Fruit fly (Drosophila melanogaster) whole organism, embryonic: ENCODE results near the gene CG14915.

Experiments used
- Atf-2 ChIP-seq: fragments of 200-800 bp; sonication (Bioruptor generic); optimal IDR thresholded peaks from 2 replicates; lab custom pipeline; 2016; ENCODE audit warnings: missing biosample characterization, missing genetic modification characterization
- Atf6 ChIP-seq: fragments of 200-800 bp; sonication (Bioruptor generic); IDR thresholded peaks from 2 replicates; pipeline ENCODE4 v1.3.6; 2022; ENCODE audit warnings: missing biosample characterization, missing genetic modification characterization
- Bgb ChIP-seq: fragments of 200-800 bp; sonication (Bioruptor generic); IDR thresholded peaks from 2 replicates; pipeline ENCODE4 v1.3.6; 2022; ENCODE audit warnings: missing biosample characterization, missing genetic modification characterization; ENCODE audit not compliant: partially characterized antibody
- CG10543 ChIP-seq: fragments of 200-800 bp; sonication (Bioruptor generic); optimal IDR thresholded peaks from 3 replicates; lab custom pipeline; 2017; ENCODE audit warnings: missing biosample characterization, mild to moderate bottlenecking, missing genetic modification characterization, moderate library complexity
- CG13894 ChIP-seq: fragments of 200-800 bp; sonication (Bioruptor generic); optimal IDR thresholded peaks from 3 replicates; lab custom pipeline; 2018; ENCODE audit warnings: missing biosample characterization, mild to moderate bottlenecking, missing genetic modification characterization, moderate library complexity
- CG14667 ChIP-seq: fragments of 200-800 bp; sonication (Bioruptor generic); IDR thresholded peaks from 2 replicates; pipeline ENCODE4 v1.3.6; 2022; ENCODE audit warnings: missing biosample characterization, missing genetic modification characterization
- CG2120 ChIP-seq: fragments of 200-800 bp; sonication (Bioruptor generic); optimal IDR thresholded peaks from 3 replicates; lab custom pipeline; 2016; ENCODE audit warnings: missing biosample characterization, missing genetic modification characterization
- CG2199 ChIP-seq: fragments of 200-800 bp; sonication (Bioruptor generic); IDR thresholded peaks from 3 replicates; pipeline ENCODE4 v1.3.6; 2022; ENCODE audit warnings: missing biosample characterization, missing genetic modification characterization
- CG31224 ChIP-seq: fragments of 200-800 bp; sonication (Bioruptor generic); IDR thresholded peaks from 2 replicates; pipeline ENCODE4 v1.3.6; 2022; ENCODE audit warnings: missing biosample characterization, missing genetic modification characterization
- CG3163 ChIP-seq: fragments of 200-800 bp; sonication (Bioruptor generic); optimal IDR thresholded peaks from 3 replicates; lab custom pipeline; 2016; ENCODE audit warnings: missing biosample characterization, missing genetic modification characterization
- CG4617 ChIP-seq: fragments of 200-800 bp; sonication (Bioruptor generic); optimal IDR thresholded peaks from 3 replicates; lab custom pipeline; 2016; ENCODE audit warnings: missing biosample characterization, missing genetic modification characterization, borderline replicate concordance
- CG5245 ChIP-seq: fragments of 200-800 bp; sonication (Bioruptor generic); optimal IDR thresholded peaks from 3 replicates; lab custom pipeline; 2016; ENCODE audit warnings: missing biosample characterization, missing genetic modification characterization
- CG6765 ChIP-seq: fragments of 200-800 bp; sonication (Bioruptor generic); optimal IDR thresholded peaks from 3 replicates; lab custom pipeline; 2017; ENCODE audit warnings: missing biosample characterization, mild to moderate bottlenecking, missing genetic modification characterization
- CG7556 ChIP-seq: fragments of 200-800 bp; sonication (Bioruptor generic); optimal IDR thresholded peaks from 2 replicates; lab custom pipeline; 2017; ENCODE audit warnings: missing biosample characterization, mild to moderate bottlenecking, missing genetic modification characterization
- CG8089 ChIP-seq: fragments of 200-800 bp; sonication (Bioruptor generic); optimal IDR thresholded peaks from 3 replicates; lab custom pipeline; 2016; ENCODE audit warnings: missing biosample characterization, missing genetic modification characterization
- CG8290 ChIP-seq, 3 experiments: fragments of 200-800 bp; sonication (Bioruptor generic); optimal IDR thresholded peaks; 2 replicates each; lab custom pipeline; 2016 to 2019; ENCODE audit warnings: missing biosample characterization in 3 of 3, missing genetic modification characterization in 3 of 3, mild to moderate bottlenecking in 2 of 3, moderate library complexity in 1 of 3
- CG8359 ChIP-seq: fragments of 200-800 bp; sonication (Bioruptor generic); optimal IDR thresholded peaks from 2 replicates; lab custom pipeline; 2017; ENCODE audit warnings: missing biosample characterization, mild to moderate bottlenecking, missing genetic modification characterization, borderline replicate concordance
- CG9932 ChIP-seq: fragments of 200-800 bp; sonication (Bioruptor generic); IDR thresholded peaks from 2 replicates; pipeline ENCODE4 v1.3.6; 2022; ENCODE audit warnings: missing biosample characterization, missing genetic modification characterization
- Camta ChIP-seq: fragments of 200-800 bp; sonication (Bioruptor generic); optimal IDR thresholded peaks from 2 replicates; lab custom pipeline; 2016; ENCODE audit warnings: missing biosample characterization, missing genetic modification characterization
- CrebB ChIP-seq: fragments of 200-800 bp; sonication (Bioruptor generic); optimal IDR thresholded peaks from 3 replicates; lab custom pipeline; 2018; ENCODE audit warnings: missing biosample characterization, mild to moderate bottlenecking, missing genetic modification characterization
- Drgx ChIP-seq: fragments of 200-800 bp; sonication (Bioruptor generic); IDR thresholded peaks from 2 replicates; pipeline ENCODE4 v1.3.6; 2022; ENCODE audit warnings: missing biosample characterization, missing genetic modification characterization
- Hey ChIP-seq: fragments of 200-800 bp; sonication (Bioruptor generic); optimal IDR thresholded peaks from 3 replicates; lab custom pipeline; 2018; ENCODE audit warnings: missing biosample characterization, mild to moderate bottlenecking, missing genetic modification characterization
- Hr78 ChIP-seq, 2 experiments: fragments of 200-800 bp in 1 of 2; fragments of >200 bp in 1 of 2; sonication (Bioruptor generic) in 1 of 2; optimal IDR thresholded peaks; 2 replicates each; lab custom pipeline; 2017 to 2019; ENCODE audit warnings: missing biosample characterization in 2 of 2, missing genetic modification characterization in 2 of 2, mild to moderate bottlenecking in 1 of 2, moderate library complexity in 1 of 2
- Nf-YB ChIP-seq: fragments of 200-800 bp; sonication (Bioruptor generic); optimal IDR thresholded peaks from 3 replicates; lab custom pipeline; 2019; ENCODE audit warnings: missing biosample characterization, mild to moderate bottlenecking, missing genetic modification characterization, moderate library complexity
- Oaz ChIP-seq: fragments of 200-800 bp; sonication (Bioruptor generic); IDR thresholded peaks from 2 replicates; pipeline ENCODE4 v1.3.6; 2022; ENCODE audit warnings: missing biosample characterization, missing genetic modification characterization
- Ptx1 ChIP-seq: fragments of 200-800 bp; sonication (Bioruptor generic); IDR thresholded peaks from 2 replicates; pipeline ENCODE4 v1.3.6; 2022; ENCODE audit warnings: missing biosample characterization, missing genetic modification characterization
- Sox102F ChIP-seq: fragments of 200-800 bp; sonication (Bioruptor generic); optimal IDR thresholded peaks from 2 replicates; lab custom pipeline; 2018; ENCODE audit warnings: missing biosample characterization, mild to moderate bottlenecking, missing genetic modification characterization, moderate library complexity
- br ChIP-seq: fragments of >200 bp; optimal IDR thresholded peaks from 2 replicates; lab custom pipeline; 2017
- chm ChIP-seq: fragments of 200-800 bp; sonication (Bioruptor generic); IDR thresholded peaks from 2 replicates; pipeline ENCODE4 v1.3.6; 2022; ENCODE audit warnings: missing biosample characterization, missing genetic modification characterization
- da ChIP-seq: fragments of 200-800 bp; sonication (Bioruptor generic); optimal IDR thresholded peaks from 2 replicates; lab custom pipeline; 2016; ENCODE audit warnings: missing biosample characterization, missing genetic modification characterization
- dmrt11E ChIP-seq: fragments of 200-800 bp; sonication (Bioruptor generic); optimal IDR thresholded peaks from 3 replicates; lab custom pipeline; 2018; ENCODE audit warnings: missing biosample characterization, mild to moderate bottlenecking, missing genetic modification characterization, moderate library complexity
- emc ChIP-seq: fragments of 200-800 bp; sonication (Bioruptor generic); optimal IDR thresholded peaks from 2 replicates; lab custom pipeline; 2016; ENCODE audit warnings: missing biosample characterization, missing genetic modification characterization
- grau ChIP-seq: fragments of 200-800 bp; optimal IDR thresholded peaks from 3 replicates; lab custom pipeline; 2019; ENCODE audit warnings: missing biosample characterization, mild to moderate bottlenecking, missing genetic modification characterization, moderate library complexity
- kni ChIP-seq: fragments of 200-800 bp; sonication (Bioruptor generic); optimal IDR thresholded peaks from 3 replicates; lab custom pipeline; 2017; ENCODE audit warnings: mild to moderate bottlenecking, missing biosample characterization, missing genetic modification reagents, missing genetic modification characterization
- run ChIP-seq: fragments of 200-800 bp; sonication (Bioruptor generic); optimal IDR thresholded peaks from 3 replicates; lab custom pipeline; 2018; ENCODE audit warnings: missing biosample characterization, mild to moderate bottlenecking, missing genetic modification characterization
- sisA ChIP-seq: fragments of 200-800 bp; sonication (Bioruptor generic); IDR thresholded peaks from 2 replicates; pipeline ENCODE4 v1.3.6; 2022; ENCODE audit warnings: missing biosample characterization, missing genetic modification characterization
- slp2 ChIP-seq: fragments of 200-800 bp; sonication (Bioruptor generic); optimal IDR thresholded peaks from 2 replicates; lab custom pipeline; 2016; ENCODE audit warnings: missing biosample characterization, missing genetic modification characterization
- sqz ChIP-seq: fragments of 200-800 bp; sonication (Bioruptor generic); optimal IDR thresholded peaks from 3 replicates; lab custom pipeline; 2018; ENCODE audit warnings: missing biosample characterization, mild to moderate bottlenecking, missing genetic modification characterization
- stc ChIP-seq: fragments of 200-800 bp; sonication (Bioruptor generic); IDR thresholded peaks from 2 replicates; pipeline ENCODE4 v1.3.6; 2022; ENCODE audit warnings: missing biosample characterization, missing genetic modification characterization
- toy ChIP-seq: fragments of 200-800 bp; sonication (Bioruptor generic); IDR thresholded peaks from 2 replicates; pipeline ENCODE4 v1.3.6; 2022; ENCODE audit warnings: missing biosample characterization, missing genetic modification characterization
- twi ChIP-seq: fragments of 200-800 bp; optimal IDR thresholded peaks from 2 replicates; lab custom pipeline; 2019; ENCODE audit warnings: missing biosample characterization, mild to moderate bottlenecking, missing genetic modification characterization, moderate library complexity
- wek ChIP-seq: fragments of 200-800 bp; sonication (Bioruptor generic); optimal IDR thresholded peaks from 3 replicates; lab custom pipeline; 2018; ENCODE audit warnings: missing biosample characterization, mild to moderate bottlenecking, missing genetic modification characterization, moderate library complexity
- yki ChIP-seq: fragments of >200 bp; optimal IDR thresholded peaks from 3 replicates; lab custom pipeline; 2018

Gene CG14915

DNA sequence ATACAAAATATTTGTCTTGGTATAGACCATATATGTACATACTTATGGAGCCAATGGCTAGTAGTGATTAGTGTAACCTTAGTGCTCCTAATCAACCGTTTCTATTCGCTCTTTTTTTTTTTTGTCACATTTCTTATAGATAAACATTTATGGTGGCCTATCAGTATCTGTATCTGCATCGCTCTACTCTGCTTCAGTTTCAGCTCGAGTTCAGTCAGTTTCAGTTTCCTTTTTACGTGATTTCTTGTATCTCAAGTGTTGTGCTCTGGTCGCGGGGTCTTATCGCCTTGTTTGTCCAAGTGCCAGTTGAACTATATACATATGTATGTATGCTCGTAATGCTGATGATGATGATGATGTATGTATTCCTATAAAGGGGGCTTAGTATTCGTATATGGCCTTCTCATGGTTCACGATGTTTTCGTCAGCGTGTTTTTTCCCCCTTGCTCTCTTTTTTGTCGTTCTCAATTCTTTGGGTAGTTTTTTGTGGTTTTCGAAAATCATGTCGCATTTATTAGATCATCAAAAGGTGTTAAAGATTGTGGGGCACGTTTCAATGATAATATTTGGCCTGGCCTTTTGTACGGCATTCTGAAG lies 31.2 kb upstream of the CG14915 start (continued):
- TF ChIP-seq CG13894 (tag; lab: Kevin White, UChicago) (peak; percentile 61), twi (tag; lab: Kevin White, UChicago) (peak; percentile 37), Bgb (GFP tag; lab: Robert Waterston, UW) (no peak), CG2199 (GFP tag; lab: Robert Waterston, UW) (0 out of 3 replicates have a peak, but pooled peaks have one; percentile 33), chm (peak; percentile 30; the same call in 1 of the 2 replicates), run (peak; percentile 16), Hr78 (GFP tag; optimal IDR thresholded peaks at IDR 0.05; lab: Kevin White, UChicago) (peak in 1 of 2 experiments; percentile 90), CG4617 (GFP tag; lab: Kevin White, UChicago) (no peak)

DNA sequence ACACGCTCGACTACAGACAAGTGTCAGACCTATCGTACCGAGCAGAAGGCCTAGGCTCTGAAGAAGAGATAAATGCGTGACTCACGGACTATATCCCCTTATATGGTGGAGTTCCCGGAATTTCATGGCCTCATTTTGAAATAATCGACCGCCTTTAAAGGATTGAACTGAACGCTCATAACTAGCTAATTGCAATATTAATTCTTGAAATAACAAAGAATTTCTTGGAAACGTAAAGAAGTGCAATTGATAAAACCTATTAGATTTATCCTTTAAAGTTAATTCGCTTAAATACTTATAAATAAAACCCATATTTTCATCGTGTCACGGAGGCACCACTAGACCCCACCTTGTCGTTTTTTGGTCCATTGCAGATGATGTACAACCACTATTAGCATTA lies 29.8 kb upstream of the CG14915 start:
- TF ChIP-seq CG31224 (GFP tag; lab: Robert Waterston, UW) (no peak), toy (GFP tag; lab: Robert Waterston, UW) (no peak), emc (GFP tag; lab: Kevin White, UChicago) (no peak), sisA (GFP tag; lab: Robert Waterston, UW) (no peak), grau (tag; lab: Kevin White, UChicago) (no peak)

DNA sequence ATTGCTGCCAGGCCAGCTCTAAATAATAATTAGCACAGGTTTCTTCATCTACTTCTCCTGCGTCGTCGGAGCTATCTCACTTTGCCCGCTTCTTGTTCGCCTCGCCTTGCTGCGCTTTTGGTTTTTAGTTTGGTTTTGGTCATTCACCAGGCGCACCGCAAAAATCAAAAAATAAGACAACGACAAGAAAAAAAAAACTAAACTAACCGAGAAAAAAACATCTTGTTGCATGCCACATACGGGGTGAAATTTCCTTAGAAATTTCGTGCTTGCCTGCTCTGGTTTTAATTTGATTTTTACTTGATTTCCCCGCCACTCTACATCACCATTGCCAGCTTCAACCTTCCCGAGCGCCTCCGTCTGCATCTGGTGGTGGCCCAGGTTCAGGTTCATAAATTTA lies 29.0 kb upstream of the CG14915 start:
- TF ChIP-seq stc (GFP tag; lab: Robert Waterston, UW) (no peak), Drgx (GFP tag; lab: Robert Waterston, UW) (peak; percentile 14; the same call in 1 of the 2 replicates), Sox102F (GFP tag; lab: Kevin White, UChicago) (no peak)

DNA sequence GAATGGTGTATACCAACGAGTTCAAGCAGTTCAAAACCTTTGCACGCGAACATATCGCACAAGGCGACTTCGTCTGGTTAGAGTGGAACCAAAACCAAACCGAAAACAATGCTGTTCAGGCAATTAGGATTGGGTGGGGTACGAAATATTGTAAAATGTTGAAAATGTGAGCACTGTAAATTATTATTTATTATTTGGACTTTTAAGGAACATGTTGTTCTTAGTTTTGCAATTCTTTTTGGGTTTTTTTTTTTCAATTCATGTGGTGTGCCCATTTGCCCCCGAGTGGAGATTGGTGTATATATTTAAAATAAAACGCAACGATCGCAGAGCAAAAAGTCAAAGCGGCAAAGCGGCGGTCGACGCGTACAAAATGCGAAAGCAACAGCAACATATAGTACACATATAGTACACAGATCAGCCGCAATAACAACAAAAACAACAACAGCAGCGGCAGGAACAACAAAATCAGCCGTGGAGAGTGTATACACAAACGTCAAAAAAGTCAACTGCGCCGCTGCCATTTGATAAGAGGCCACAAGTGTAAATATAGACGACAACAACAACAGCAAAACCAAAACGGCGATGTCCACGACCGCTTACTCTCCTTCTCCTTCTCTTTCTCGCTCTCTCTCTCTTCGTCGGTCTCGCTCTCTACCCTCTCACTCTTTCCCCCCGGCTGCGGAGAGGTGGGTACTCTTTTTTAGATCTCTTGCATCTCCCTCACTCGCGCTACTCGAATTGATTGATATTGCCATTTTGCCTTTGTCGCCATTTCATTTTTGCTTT lies 26.0 kb upstream of the CG14915 start:
- TF ChIP-seq da (GFP tag; lab: Kevin White, UChicago) = no peak
- TF ChIP-seq Nf-YB (GFP tag; lab: Kevin White, UChicago) = peak; percentile 28
- 0 out of 2 replicates have a peak, but pooled peaks have one; percentile 5 for TF ChIP-seq CG9932 (GFP tag; lab: Robert Waterston, UW)
- TF ChIP-seq dmrt11E (tag; lab: Kevin White, UChicago) = peak; percentile 28
- TF ChIP-seq Oaz (GFP tag; lab: Robert Waterston, UW) = no peak
- TF ChIP-seq CG5245 (GFP tag; lab: Kevin White, UChicago) = no peak
- TF ChIP-seq CG7556 (GFP tag; lab: Kevin White, UChicago) = peak; percentile 32
- TF ChIP-seq yki (lab: Kevin White, UChicago) = peak; percentile 32
- no peak for TF ChIP-seq br (lab: Kevin White, UChicago)
- TF ChIP-seq Atf6 (GFP tag; lab: Robert Waterston, UW) = peak; percentile 31; the same call in 1 of the 2 replicates
- peak; percentile 32 for TF ChIP-seq sqz (GFP tag; lab: Kevin White, UChicago)
- TF ChIP-seq kni = peak; percentile 83
- TF ChIP-seq CG8089 (GFP tag; lab: Kevin White, UChicago) = peak; percentile 17
- peak; percentile 27 for TF ChIP-seq CG6765 (GFP tag; lab: Kevin White, UChicago)
- peak; percentile 36; the same call in 1 of the 2 replicates for TF ChIP-seq Ptx1 (GFP tag; lab: Robert Waterston, UW)
- peak; percentile 26 for TF ChIP-seq wek
- TF ChIP-seq CG14667 (GFP tag; lab: Robert Waterston, UW) = no peak
- peak; percentile 5 for TF ChIP-seq CG8359 (GFP tag; lab: Kevin White, UChicago)
- TF ChIP-seq CG2120 (GFP tag; lab: Kevin White, UChicago) = peak; percentile 78
- peak; percentile 63 for TF ChIP-seq Hey (tag; lab: Kevin White, UChicago)
- TF ChIP-seq Camta (GFP tag; lab: Kevin White, UChicago) = no peak
- peak; percentile 87 for TF ChIP-seq CG3163
- TF ChIP-seq CrebB (tag; lab: Kevin White, UChicago) = peak; percentile 63
- TF ChIP-seq CG8290 (GFP tag; optimal IDR thresholded peaks at IDR 0.05; lab: Kevin White, UChicago) = no peak
- TF ChIP-seq CG8290 (tag; optimal IDR thresholded peaks at IDR 0.05; lab: Kevin White, UChicago) = peak in 1 of 2 experiments; percentile 41
- peak; percentile 76 for TF ChIP-seq CG10543 (GFP tag; lab: Kevin White, UChicago)
- TF ChIP-seq slp2 = no peak
- peak; percentile 3 for TF ChIP-seq Atf-2 (GFP tag; lab: Kevin White, UChicago)
